Fruit fly (Drosophila melanogaster): ENCODE measurements around the gene LanA.

LanA gene

dm6 chr3L:6188995-6189927, 28.6 kb downstream of the LanA start, which contains the start of the genes D19A and CG7386 (continued):
- peak; percentile 70 for TF ChIP-seq sob (GFP tag; IDR thresholded peaks at IDR 0.05)
- peak; percentile 60 for TF ChIP-seq HLH3B (GFP tag; IDR thresholded peaks at IDR 0.05)
- TF ChIP-seq CG6272 (GFP tag; IDR thresholded peaks at IDR 0.05): peak; percentile 57; the same call in 1 of the 2 replicates
- 0 out of 3 replicates have a peak, but pooled peaks have one; percentile 8 for TF ChIP-seq sr (GFP tag; IDR thresholded peaks at IDR 0.05)
- no peak for TF ChIP-seq salm (tag; optimal IDR thresholded peaks at IDR 0.05)
- peak; percentile 1 for TF ChIP-seq tx (GFP tag; optimal IDR thresholded peaks at IDR 0.05)
- TF ChIP-seq CG18619 (GFP tag; optimal IDR thresholded peaks at IDR 0.05): peak; percentile 12
- TF ChIP-seq nmo (GFP tag; optimal IDR thresholded peaks at IDR 0.05): peak; percentile 21
- peak; percentile 57 for TF ChIP-seq ind (GFP tag; optimal IDR thresholded peaks at IDR 0.05)
- peak; percentile 46 for TF ChIP-seq cwo (GFP tag; optimal IDR thresholded peaks at IDR 0.05)
- peak; percentile 51; the same call in 2 of the 3 replicates for TF ChIP-seq HLH4C (GFP tag; IDR thresholded peaks at IDR 0.05; ENCODE audit: partially characterized antibody)
- no peak for TF ChIP-seq CG4360 (GFP tag; IDR thresholded peaks at IDR 0.05)
- TF ChIP-seq CG16815 (GFP tag; optimal IDR thresholded peaks at IDR 0.05): peak; percentile 12
- peak; percentile 59 for TF ChIP-seq H2.0 (GFP tag; IDR thresholded peaks at IDR 0.05)
- no peak for TF ChIP-seq Doc2 (GFP tag; IDR thresholded peaks at IDR 0.05)
- TF ChIP-seq sna (GFP tag; IDR thresholded peaks at IDR 0.05; ENCODE audit: partially characterized antibody): 0 out of 2 replicates have a peak, but pooled peaks have one; percentile 12
- TF ChIP-seq Rfx (GFP tag; IDR thresholded peaks at IDR 0.05): peak; percentile 85
- no peak for TF ChIP-seq oc (tag; optimal IDR thresholded peaks at IDR 0.05)
- no peak for TF ChIP-seq CG1832 (GFP tag; optimal IDR thresholded peaks at IDR 0.05)
- TF ChIP-seq CG11093 (GFP tag; IDR thresholded peaks at IDR 0.05): peak; percentile 53; the same call in 2 of the 3 replicates
- TF ChIP-seq da (GFP tag; optimal IDR thresholded peaks at IDR 0.05): no peak
- TF ChIP-seq exex (tag; optimal IDR thresholded peaks at IDR 0.05): no peak
- TF ChIP-seq E2f1 (GFP tag; IDR thresholded peaks at IDR 0.05): peak; percentile 59
- TF ChIP-seq psq (GFP tag; optimal IDR thresholded peaks at IDR 0.05): no peak
- TF ChIP-seq wek (GFP tag; optimal IDR thresholded peaks at IDR 0.05): peak; percentile 11
- TF ChIP-seq CG8765 (GFP tag; IDR thresholded peaks at IDR 0.05): no peak
- TF ChIP-seq CG2116 (GFP tag; optimal IDR thresholded peaks at IDR 0.05): peak; percentile 11
- TF ChIP-seq gsb-n (tag; optimal IDR thresholded peaks at IDR 0.05): peak; percentile 51
- TF ChIP-seq aop (GFP tag; IDR thresholded peaks at IDR 0.05): no peak
- TF ChIP-seq Doc3 (GFP tag; IDR thresholded peaks at IDR 0.05; ENCODE audit: partially characterized antibody): 0 out of 3 replicates have a peak, but pooled peaks have one; percentile 25
- TF ChIP-seq CG3281 (GFP tag; optimal IDR thresholded peaks at IDR 0.05): peak; percentile 38
- TF ChIP-seq Ets65A (GFP tag): peak; percentile 89
- peak; percentile 40 for TF ChIP-seq az2 (GFP tag; optimal IDR thresholded peaks at IDR 0.05)
- no peak for TF ChIP-seq rib (GFP tag; IDR thresholded peaks at IDR 0.05)
- TF ChIP-seq Asciz (GFP tag; optimal IDR thresholded peaks at IDR 0.05): no peak
- TF ChIP-seq eyg (GFP tag; optimal IDR thresholded peaks at IDR 0.05): no peak
- peak; percentile 94 for TF ChIP-seq Med (GFP tag)
- TF ChIP-seq pum (GFP tag; optimal IDR thresholded peaks at IDR 0.05): peak; percentile 28
- no peak for TF ChIP-seq dati (GFP tag; IDR thresholded peaks at IDR 0.05)
- peak; percentile 64 for TF ChIP-seq CG17829 (tag; optimal IDR thresholded peaks at IDR 0.05)
- TF ChIP-seq CG12155 (GFP tag; optimal IDR thresholded peaks at IDR 0.05): peak; percentile 100
- TF ChIP-seq HHEX (GFP tag; optimal IDR thresholded peaks at IDR 0.05): peak; percentile 4
- TF ChIP-seq CG18764 (GFP tag; optimal IDR thresholded peaks at IDR 0.05): peak; percentile 4
- peak; percentile 24 for TF ChIP-seq gcm (GFP tag; optimal IDR thresholded peaks at IDR 0.05)
- TF ChIP-seq CG13775 (GFP tag; optimal IDR thresholded peaks at IDR 0.05): peak; percentile 17
- TF ChIP-seq CG16863 (GFP tag; optimal IDR thresholded peaks at IDR 0.05): peak; percentile 32
- no peak for TF ChIP-seq hth (optimal IDR thresholded peaks at IDR 0.05)
- peak; percentile 16 for TF ChIP-seq CG1792 (GFP tag; optimal IDR thresholded peaks at IDR 0.05)
- TF ChIP-seq CG10543 (GFP tag; optimal IDR thresholded peaks at IDR 0.05): peak; percentile 48
